Fruit fly (Drosophila melanogaster) whole organism, embryonic: Measurements from ENCODE around the gene Ptth.

ENCODE experiments used
- Blimp-1 ChIP-seq: fragments of 200-800 bp; sonication (Bioruptor generic); optimal IDR thresholded peaks from 3 replicates; lab custom pipeline; 2018; ENCODE audit warnings: missing biosample characterization, missing genetic modification characterization, mild to moderate bottlenecking, moderate library complexity, missing genetic modification reagents
- CG11085 ChIP-seq: fragments of 200-800 bp; sonication (Bioruptor generic); IDR thresholded peaks from 2 replicates; pipeline ENCODE4 v1.3.6; 2022; ENCODE audit warnings: missing biosample characterization, missing genetic modification characterization
- CG13775 ChIP-seq: fragments of 200-800 bp; sonication (Bioruptor generic); optimal IDR thresholded peaks from 3 replicates; lab custom pipeline; 2017; ENCODE audit warnings: missing biosample characterization, mild to moderate bottlenecking, missing genetic modification characterization
- CG16779 ChIP-seq: fragments of 200-800 bp; sonication (Bioruptor generic); IDR thresholded peaks from 2 replicates; pipeline ENCODE4 v1.3.6; 2022; ENCODE audit warnings: missing biosample characterization, missing genetic modification characterization
- CG17186 ChIP-seq: fragments of 200-800 bp; sonication (Bioruptor generic); optimal IDR thresholded peaks from 3 replicates; lab custom pipeline; 2017; ENCODE audit warnings: missing biosample characterization, missing genetic modification reagents, missing genetic modification characterization
- CG2129 ChIP-seq: fragments of 200-800 bp; sonication (Bioruptor generic); IDR thresholded peaks from 2 replicates; pipeline ENCODE4 v1.3.6; 2022; ENCODE audit warnings: missing biosample characterization, missing genetic modification characterization; ENCODE audit not compliant: partially characterized antibody
- CG31365 ChIP-seq: fragments of 200-800 bp; sonication (Bioruptor generic); optimal IDR thresholded peaks from 2 replicates; lab custom pipeline; 2018; ENCODE audit warnings: missing biosample characterization, mild to moderate bottlenecking, missing genetic modification characterization
- CG32532 ChIP-seq: fragments of 200-800 bp; sonication (Bioruptor generic); IDR thresholded peaks from 2 replicates; pipeline ENCODE4 v1.3.6; 2022; ENCODE audit warnings: missing biosample characterization, missing genetic modification characterization
- CG3281 ChIP-seq: fragments of 200-800 bp; sonication (Bioruptor generic); optimal IDR thresholded peaks from 3 replicates; lab custom pipeline; 2017; ENCODE audit warnings: missing biosample characterization, mild to moderate bottlenecking, missing genetic modification characterization
- CG4328 ChIP-seq: fragments of 200-800 bp; sonication (Bioruptor generic); optimal IDR thresholded peaks from 3 replicates; lab custom pipeline; 2017; ENCODE audit warnings: missing biosample characterization, missing genetic modification reagents, missing genetic modification characterization
- CG4730 ChIP-seq: fragments of 200-800 bp; sonication (Bioruptor generic); IDR thresholded peaks from 2 replicates; pipeline ENCODE4 v1.3.6; 2022; ENCODE audit warnings: missing biosample characterization, missing genetic modification characterization
- CG5180 ChIP-seq: fragments of 200-800 bp; sonication (Bioruptor generic); optimal IDR thresholded peaks from 3 replicates; lab custom pipeline; 2017; ENCODE audit warnings: missing biosample characterization, missing genetic modification characterization, mild to moderate bottlenecking, moderate library complexity, missing genetic modification reagents
- CG6175 ChIP-seq: fragments of 200-800 bp; sonication (Bioruptor generic); IDR thresholded peaks from 3 replicates; pipeline ENCODE4 v1.3.6; 2022; ENCODE audit warnings: missing biosample characterization, missing genetic modification characterization
- CG7839 ChIP-seq: fragments of 200-800 bp; sonication (Bioruptor generic); optimal IDR thresholded peaks from 3 replicates; lab custom pipeline; 2018; ENCODE audit warnings: missing biosample characterization, mild to moderate bottlenecking, missing genetic modification characterization, moderate library complexity
- CrebB ChIP-seq: fragments of 200-800 bp; sonication (Bioruptor generic); optimal IDR thresholded peaks from 3 replicates; lab custom pipeline; 2018; ENCODE audit warnings: missing biosample characterization, mild to moderate bottlenecking, missing genetic modification characterization
- E2f1 ChIP-seq: fragments of 200-800 bp; sonication (Bioruptor generic); IDR thresholded peaks from 2 replicates; pipeline ENCODE4 v1.3.6; 2022; ENCODE audit warnings: missing biosample characterization, missing genetic modification characterization
- Fer3 ChIP-seq: fragments of 200-800 bp; sonication (Bioruptor generic); optimal IDR thresholded peaks from 2 replicates; lab custom pipeline; 2018; ENCODE audit warnings: missing biosample characterization, mild to moderate bottlenecking, missing genetic modification characterization, moderate library complexity
- H2.0 ChIP-seq: fragments of 200-800 bp; sonication (Bioruptor generic); IDR thresholded peaks from 2 replicates; pipeline ENCODE4 v1.3.6; 2022; ENCODE audit warnings: missing biosample characterization, missing genetic modification characterization
- HLH54F ChIP-seq: fragments of 200-800 bp; sonication (Bioruptor generic); optimal IDR thresholded peaks from 3 replicates; lab custom pipeline; 2016; ENCODE audit warnings: missing biosample characterization, missing genetic modification characterization
- Hr51 ChIP-seq, 2 experiments: fragments of 200-800 bp; sonication (Bioruptor generic); optimal IDR thresholded peaks; 2 replicates in 1 of 2; 3 replicates in 1 of 2; lab custom pipeline; 2016 to 2018; ENCODE audit warnings: missing biosample characterization in 2 of 2, missing genetic modification characterization in 2 of 2, mild to moderate bottlenecking in 1 of 2, moderate library complexity in 1 of 2
- Hsf ChIP-seq: fragments of 200-800 bp; sonication (Bioruptor generic); optimal IDR thresholded peaks from 3 replicates; lab custom pipeline; 2016; ENCODE audit warnings: missing biosample characterization, missing genetic modification characterization
- Mad ChIP-seq: fragments of 200-800 bp; sonication (Bioruptor generic); optimal IDR thresholded peaks from 2 replicates; lab custom pipeline; 2016; ENCODE audit warnings: missing biosample characterization, missing genetic modification characterization
- Meics ChIP-seq: fragments of 200-800 bp; sonication (Bioruptor generic); optimal IDR thresholded peaks from 2 replicates; lab custom pipeline; 2017; ENCODE audit warnings: missing biosample characterization, mild to moderate bottlenecking, missing genetic modification characterization
- Neu2 ChIP-seq: fragments of 200-800 bp; sonication (Bioruptor generic); optimal IDR thresholded peaks from 3 replicates; lab custom pipeline; 2016; ENCODE audit warnings: missing biosample characterization, missing genetic modification characterization, borderline replicate concordance
- NfI ChIP-seq: fragments of 200-800 bp; sonication (Bioruptor generic); optimal IDR thresholded peaks from 3 replicates; lab custom pipeline; 2018; ENCODE audit warnings: missing biosample characterization, mild to moderate bottlenecking, missing genetic modification characterization, moderate library complexity
- Ptx1 ChIP-seq: fragments of 200-800 bp; sonication (Bioruptor generic); IDR thresholded peaks from 2 replicates; pipeline ENCODE4 v1.3.6; 2022; ENCODE audit warnings: missing biosample characterization, missing genetic modification characterization
- Rx ChIP-seq: fragments of 200-800 bp; sonication (Bioruptor generic); IDR thresholded peaks from 2 replicates; pipeline ENCODE4 v1.3.6; 2022; ENCODE audit warnings: missing biosample characterization, missing genetic modification characterization
- TFAM ChIP-seq: fragments of 200-800 bp; sonication (Bioruptor generic); optimal IDR thresholded peaks from 2 replicates; lab custom pipeline; 2017; ENCODE audit warnings: missing biosample characterization, missing genetic modification characterization, inconsistent platforms
- Tbp ChIP-seq: fragments of >200 bp; optimal IDR thresholded peaks from 2 replicates; lab custom pipeline; 2018; ENCODE audit warnings: missing biosample characterization, missing genetic modification characterization
- ase ChIP-seq: fragments of 200-800 bp; sonication (Bioruptor generic); IDR thresholded peaks from 3 replicates; pipeline ENCODE4 v1.3.6; 2022; ENCODE audit warnings: missing biosample characterization, missing genetic modification characterization
- br ChIP-seq: fragments of >200 bp; optimal IDR thresholded peaks from 2 replicates; lab custom pipeline; 2017
- croc ChIP-seq: fragments of 200-800 bp; sonication (Bioruptor generic); conservative IDR thresholded peaks from 3 replicates; pipeline ENCODE4 v1.3.6; 2022; ENCODE audit warnings: missing biosample characterization, missing genetic modification characterization
- da ChIP-seq: fragments of 200-800 bp; sonication (Bioruptor generic); optimal IDR thresholded peaks from 2 replicates; lab custom pipeline; 2016; ENCODE audit warnings: missing biosample characterization, missing genetic modification characterization
- danr ChIP-seq: fragments of 200-800 bp; sonication (Bioruptor generic); IDR thresholded peaks from 2 replicates; pipeline ENCODE4 v1.3.6; 2022; ENCODE audit warnings: missing biosample characterization, missing genetic modification characterization
- dimm ChIP-seq: fragments of 200-800 bp; sonication (Bioruptor generic); IDR thresholded peaks from 2 replicates; pipeline ENCODE4 v1.3.6; 2022; ENCODE audit warnings: missing biosample characterization, missing genetic modification characterization
- dmrt99B ChIP-seq: fragments of 200-800 bp; sonication (Bioruptor generic); optimal IDR thresholded peaks from 2 replicates; lab custom pipeline; 2018; ENCODE audit warnings: missing biosample characterization, mild to moderate bottlenecking, missing genetic modification characterization, moderate library complexity
- emc ChIP-seq: fragments of 200-800 bp; sonication (Bioruptor generic); optimal IDR thresholded peaks from 2 replicates; lab custom pipeline; 2016; ENCODE audit warnings: missing biosample characterization, missing genetic modification characterization
- en ChIP-seq: fragments of 200-800 bp; sonication (Bioruptor generic); optimal IDR thresholded peaks from 2 replicates; lab custom pipeline; 2016; ENCODE audit warnings: missing biosample characterization, missing genetic modification characterization
- ewg ChIP-seq: fragments of 200-800 bp; sonication (Bioruptor generic); optimal IDR thresholded peaks from 3 replicates; lab custom pipeline; 2017; ENCODE audit warnings: mild to moderate bottlenecking, missing biosample characterization, missing genetic modification reagents, missing genetic modification characterization
- fd3F ChIP-seq: fragments of 200-800 bp; sonication (Bioruptor generic); optimal IDR thresholded peaks from 2 replicates; lab custom pipeline; 2018; ENCODE audit warnings: missing biosample characterization, mild to moderate bottlenecking, missing genetic modification characterization, moderate library complexity
- h ChIP-seq: fragments of >200 bp; optimal IDR thresholded peaks from 2 replicates; lab custom pipeline; 2017
- ham ChIP-seq: fragments of 200-800 bp; sonication (Bioruptor generic); IDR thresholded peaks from 2 replicates; pipeline ENCODE4 v1.3.6; 2022; ENCODE audit warnings: missing biosample characterization, missing genetic modification characterization
- hth ChIP-seq: fragments of >200 bp; optimal IDR thresholded peaks from 2 replicates; lab custom pipeline; 2017; ENCODE audit warnings: inconsistent platforms
- inv ChIP-seq: fragments of 200-800 bp; sonication (Bioruptor generic); IDR thresholded peaks from 2 replicates; pipeline ENCODE4 v1.3.6; 2022; ENCODE audit warnings: missing biosample characterization, missing genetic modification characterization; ENCODE audit not compliant: partially characterized antibody
- lmd ChIP-seq: fragments of 200-800 bp; sonication (Bioruptor generic); IDR thresholded peaks from 2 replicates; pipeline ENCODE4 v1.3.6; 2022; ENCODE audit warnings: missing biosample characterization, missing genetic modification characterization
- org-1 ChIP-seq: fragments of 200-800 bp; sonication (Bioruptor generic); optimal IDR thresholded peaks from 2 replicates; lab custom pipeline; 2017; ENCODE audit warnings: missing biosample characterization, missing genetic modification characterization
- phol ChIP-seq: fragments of 200-800 bp; sonication (Bioruptor generic); optimal IDR thresholded peaks from 3 replicates; lab custom pipeline; 2018; ENCODE audit warnings: missing biosample characterization, mild to moderate bottlenecking, missing genetic modification characterization, moderate library complexity
- pnt ChIP-seq: fragments of 200-800 bp; sonication (Bioruptor generic); optimal IDR thresholded peaks from 3 replicates; lab custom pipeline; 2016; ENCODE audit warnings: missing biosample characterization, missing genetic modification characterization
- pum ChIP-seq: fragments of 200-800 bp; sonication (Bioruptor generic); optimal IDR thresholded peaks from 2 replicates; lab custom pipeline; 2016; ENCODE audit warnings: missing biosample characterization, missing genetic modification characterization
- sens-2 ChIP-seq: fragments of 200-800 bp; sonication (Bioruptor generic); IDR thresholded peaks from 2 replicates; pipeline ENCODE4 v1.3.6; 2022; ENCODE audit warnings: missing biosample characterization, missing genetic modification characterization
- ssp ChIP-seq: fragments of 200-800 bp; sonication (Bioruptor generic); IDR thresholded peaks from 2 replicates; pipeline ENCODE4 v1.3.6; 2022; ENCODE audit warnings: missing biosample characterization, missing genetic modification characterization
- z ChIP-seq: fragments of 200-800 bp; sonication (Bioruptor generic); IDR thresholded peaks from 3 replicates; pipeline ENCODE4 v1.3.6; 2022; ENCODE audit warnings: missing biosample characterization, missing genetic modification characterization
- zen2 ChIP-seq: fragments of 200-800 bp; sonication (Bioruptor generic); IDR thresholded peaks from 3 replicates; pipeline ENCODE4 v1.3.6; 2022; ENCODE audit warnings: missing biosample characterization, missing genetic modification characterization; ENCODE audit not compliant: partially characterized antibody

The Ptth gene

DNA sequence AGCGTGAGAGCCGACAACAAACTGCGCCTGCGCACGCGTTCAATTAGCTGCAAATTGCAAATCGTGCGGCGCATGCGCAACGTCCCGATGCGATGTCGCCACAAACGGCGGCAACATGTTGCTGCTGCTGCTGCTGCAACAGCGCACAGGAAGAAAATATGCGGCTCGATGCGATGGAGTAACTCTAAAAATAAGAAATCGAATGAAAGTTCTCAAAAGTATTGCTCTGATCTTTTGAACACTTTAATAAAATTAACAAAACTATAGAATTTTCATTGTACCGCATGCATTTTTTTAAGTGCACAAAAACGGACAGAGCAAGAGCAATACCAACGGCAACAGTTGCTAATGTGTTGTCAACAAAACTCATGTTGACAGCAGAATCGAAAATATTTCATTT lies 29.5 kb upstream of the Ptth start:
- no peak for TF ChIP-seq CG6175 (GFP tag; lab: Robert Waterston, UW)
- TF ChIP-seq CG31365 (tag; lab: Kevin White, UChicago), result no peak
- no peak for TF ChIP-seq zen2 (GFP tag; lab: Robert Waterston, UW)
- TF ChIP-seq Hr51 (GFP tag; optimal IDR thresholded peaks at IDR 0.05; lab: Kevin White, UChicago), result no peak
- no peak for TF ChIP-seq CG5180 (GFP tag; lab: Kevin White, UChicago)
- TF ChIP-seq org-1 (GFP tag; lab: Kevin White, UChicago), result peak; percentile 17
- no peak for TF ChIP-seq ham (GFP tag; lab: Robert Waterston, UW)
- TF ChIP-seq CG3281 (GFP tag; lab: Kevin White, UChicago), result no peak
- TF ChIP-seq Mad (GFP tag; lab: Kevin White, UChicago), result no peak
- no peak for TF ChIP-seq CrebB
- TF ChIP-seq inv (GFP tag; lab: Robert Waterston, UW), result no peak
- TF ChIP-seq CG17186, result no peak
- peak; percentile 57 for TF ChIP-seq phol
- TF ChIP-seq H2.0 (GFP tag; lab: Robert Waterston, UW), result no peak
- TF ChIP-seq Neu2 (GFP tag; lab: Kevin White, UChicago), result no peak
- TF ChIP-seq lmd (GFP tag; lab: Robert Waterston, UW), result no peak; the same call in 1 of the 2 replicates
- TF ChIP-seq CG16779 (GFP tag; lab: Robert Waterston, UW), result no peak
- peak; percentile 42 for TF ChIP-seq Hsf
- no peak for TF ChIP-seq CG2129 (GFP tag; lab: Robert Waterston, UW)
- TF ChIP-seq br (lab: Kevin White, UChicago), result no peak
- no peak for TF ChIP-seq Tbp (GFP tag; lab: Kevin White, UChicago)
- peak; percentile 76 for TF ChIP-seq sens-2
- TF ChIP-seq Meics, result no peak
- no peak for TF ChIP-seq HLH54F
- TF ChIP-seq CG13775 (GFP tag; lab: Kevin White, UChicago), result peak; percentile 36
- TF ChIP-seq CG7839 (tag; lab: Kevin White, UChicago), result no peak
- peak; percentile 21 for TF ChIP-seq pum (GFP tag; lab: Kevin White, UChicago)
- TF ChIP-seq CG4730 (GFP tag; lab: Robert Waterston, UW), result no peak
- TF ChIP-seq Fer3 (tag; lab: Kevin White, UChicago), result no peak
- no peak for TF ChIP-seq dmrt99B
- no peak for TF ChIP-seq z (GFP tag; lab: Robert Waterston, UW)
- TF ChIP-seq CG4328 (GFP tag; lab: Kevin White, UChicago), result no peak
- 0 out of 2 replicates have a peak, but pooled peaks have one; percentile 19 for TF ChIP-seq ssp (GFP tag; lab: Robert Waterston, UW)
- TF ChIP-seq E2f1 (GFP tag; lab: Robert Waterston, UW), result no peak
- TF ChIP-seq fd3F (GFP tag; lab: Kevin White, UChicago), result no peak
- TF ChIP-seq danr (GFP tag; lab: Robert Waterston, UW), result no peak
- no peak for TF ChIP-seq hth (lab: Kevin White, UChicago)
- TF ChIP-seq Ptx1, result peak; percentile 18; the same call in 1 of the 2 replicates
- TF ChIP-seq da (GFP tag; lab: Kevin White, UChicago), result no peak
- no peak for TF ChIP-seq CG32532 (GFP tag; lab: Robert Waterston, UW)
- no peak for TF ChIP-seq NfI
- TF ChIP-seq Rx (GFP tag; lab: Robert Waterston, UW), result no peak
- TF ChIP-seq en (GFP tag; lab: Kevin White, UChicago), result no peak
- no peak for TF ChIP-seq dimm (GFP tag; lab: Robert Waterston, UW)
- no peak for TF ChIP-seq ase (GFP tag; lab: Robert Waterston, UW)
- TF ChIP-seq h, result no peak
- no peak for TF ChIP-seq emc
- no peak for TF ChIP-seq ewg (GFP tag; lab: Kevin White, UChicago)
- TF ChIP-seq CG11085 (GFP tag; lab: Robert Waterston, UW), result no peak
- peak; percentile 31; the same call in 1 of the 3 replicates for TF ChIP-seq croc (GFP tag; lab: Robert Waterston, UW)
- peak; percentile 10 for TF ChIP-seq pnt (GFP tag; lab: Kevin White, UChicago)
- TF ChIP-seq Blimp-1 (GFP tag; lab: Kevin White, UChicago), result no peak
- no peak for TF ChIP-seq TFAM
